Fruit fly (Drosophila melanogaster): ENCODE results near the gene CG14115.

Gene CG14115

DNA sequence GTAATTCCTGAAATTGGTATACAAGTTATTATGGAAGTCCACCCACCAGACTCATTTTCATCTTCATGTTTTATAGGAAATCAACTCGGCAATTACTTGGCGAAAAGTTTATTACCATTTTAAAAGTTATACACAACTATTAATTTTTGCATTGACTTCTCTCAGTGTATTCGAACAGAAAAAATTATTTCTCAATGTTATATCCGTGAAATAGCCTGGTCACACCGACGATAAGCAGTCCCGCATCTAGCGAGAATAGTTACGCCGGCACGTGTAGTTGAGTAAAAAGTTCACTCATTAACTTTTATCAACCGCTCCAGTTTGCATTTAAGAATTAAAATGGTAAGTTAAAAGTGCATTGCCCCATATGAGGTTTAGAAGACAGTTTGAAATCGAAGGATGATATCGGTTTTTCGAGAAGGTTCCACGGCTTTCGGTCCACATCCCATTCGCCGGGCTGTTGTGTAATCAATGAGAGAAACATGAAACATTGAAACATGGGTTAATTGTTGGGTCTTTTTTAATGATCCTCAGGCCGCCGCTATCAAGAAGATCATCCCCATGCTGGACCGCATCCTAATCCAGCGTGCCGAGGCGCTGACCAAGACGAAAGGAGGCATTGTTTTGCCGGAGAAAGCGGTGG lies 45.3 kb downstream of the CG14115 start, which contains the start of gene CG11267 (continued):
- TF ChIP-seq MBD-R2 (GFP tag; IDR thresholded peaks at IDR 0.05) (peak; percentile 80; the same call in 1 of the 2 replicates), CG1647 (GFP tag; optimal IDR thresholded peaks at IDR 0.05) (peak; percentile 84), dmrt11E (tag; optimal IDR thresholded peaks at IDR 0.05) (peak; percentile 62), crc (GFP tag; optimal IDR thresholded peaks at IDR 0.05) (peak; percentile 71), toy (GFP tag; IDR thresholded peaks at IDR 0.05) (peak; percentile 68; the same call in 1 of the 2 replicates), Nf-YA (GFP tag; IDR thresholded peaks at IDR 0.05) (peak; percentile 90), Dp (GFP tag; optimal IDR thresholded peaks at IDR 0.05) (no peak), oc (tag; optimal IDR thresholded peaks at IDR 0.05) (peak; percentile 54), CG10979 (tag; optimal IDR thresholded peaks at IDR 0.05) (peak; percentile 81), CG7372 (GFP tag; IDR thresholded peaks at IDR 0.05) (peak; percentile 90), tna (GFP tag; IDR thresholded peaks at IDR 0.05; ENCODE audit: partially characterized antibody) (0 out of 2 replicates have a peak, but pooled peaks have one; percentile 18), croc (GFP tag; conservative IDR thresholded peaks at IDR 0.05) (peak; percentile 56), HmgZ (tag; optimal IDR thresholded peaks at IDR 0.05) (peak; percentile 70), slou (GFP tag; optimal IDR thresholded peaks at IDR 0.05) (peak; percentile 76), sens (GFP tag) (peak; percentile 93), sug (tag; optimal IDR thresholded peaks at IDR 0.05) (peak; percentile 91), CG13624 (GFP tag; optimal IDR thresholded peaks at IDR 0.05) (peak; percentile 74), dati (GFP tag; IDR thresholded peaks at IDR 0.05) (peak; percentile 66), GATAe (GFP tag; conservative IDR thresholded peaks at IDR 0.05) (peak; percentile 76), p53 (GFP tag; optimal IDR thresholded peaks at IDR 0.05) (peak; percentile 47), hb (GFP tag; IDR thresholded peaks at IDR 0.05; ENCODE audit: partially characterized antibody) (no peak), CG6791 (GFP tag; IDR thresholded peaks at IDR 0.05; ENCODE audit: partially characterized antibody) (peak; percentile 44; the same call in 1 of the 3 replicates), Dip2 (GFP tag; IDR thresholded peaks at IDR 0.05) (peak; percentile 29; the same call in 1 of the 2 replicates), row (GFP tag; IDR thresholded peaks at IDR 0.05) (peak; percentile 78), ase (GFP tag; IDR thresholded peaks at IDR 0.05) (peak; percentile 94), jumu (GFP tag; optimal IDR thresholded peaks at IDR 0.05) (peak; percentile 79), TFAM (GFP tag; optimal IDR thresholded peaks at IDR 0.05) (no peak), CG12219 (GFP tag; optimal IDR thresholded peaks at IDR 0.05) (peak; percentile 81), az2 (GFP tag; optimal IDR thresholded peaks at IDR 0.05) (peak; percentile 67), Ets97D (GFP tag; optimal IDR thresholded peaks at IDR 0.05) (peak; percentile 70), CG7357 (GFP tag; IDR thresholded peaks at IDR 0.05) (peak; percentile 60), ap (GFP tag; IDR thresholded peaks at IDR 0.05) (peak; percentile 91), dmrt99B (tag; optimal IDR thresholded peaks at IDR 0.05) (peak; percentile 88), CG4854 (GFP tag; optimal IDR thresholded peaks at IDR 0.05) (peak; percentile 64), H2.0 (GFP tag; IDR thresholded peaks at IDR 0.05) (peak; percentile 90), CTCF (GFP tag; optimal IDR thresholded peaks at IDR 0.05) (peak; percentile 43), Lim3 (GFP tag; IDR thresholded peaks at IDR 0.05) (peak; percentile 85; the same call in 1 of the 2 replicates), Hmx (GFP tag; optimal IDR thresholded peaks at IDR 0.05) (peak; percentile 12), Dek (tag; optimal IDR thresholded peaks at IDR 0.05) (peak; percentile 85), ATbp (GFP tag; optimal IDR thresholded peaks at IDR 0.05) (peak; percentile 74), tap (tag; optimal IDR thresholded peaks at IDR 0.05) (peak; percentile 88), CG12236 (GFP tag; optimal IDR thresholded peaks at IDR 0.05) (no peak), CG11723 (GFP tag; optimal IDR thresholded peaks at IDR 0.05) (peak; percentile 49), CG7786 (GFP tag; optimal IDR thresholded peaks at IDR 0.05) (peak; percentile 73), CG17385 (GFP tag; optimal IDR thresholded peaks at IDR 0.05) (peak; percentile 72), CG3838 (GFP tag; optimal IDR thresholded peaks at IDR 0.05) (no peak), al (GFP tag; IDR thresholded peaks at IDR 0.05) (peak; percentile 90), CG11695 (GFP tag; IDR thresholded peaks at IDR 0.05) (peak; percentile 86), CG8765 (GFP tag; IDR thresholded peaks at IDR 0.05) (peak; percentile 79), Bdp1 (GFP tag; optimal IDR thresholded peaks at IDR 0.05) (peak; percentile 56), gcm (GFP tag; optimal IDR thresholded peaks at IDR 0.05) (peak; percentile 73)
